Worm (Caenorhabditis elegans) whole organism, L2 larva: ENCODE results near the gene ari-2.

Source experiments
- ceh-16 ChIP-seq: fragments of 150-350 bp; optimal IDR thresholded peaks from 2 replicates; lab custom pipeline; 2014; ENCODE audit warnings: missing biosample characterization, missing genetic modification characterization
- ceh-82 ChIP-seq: fragments of 150-350 bp; optimal IDR thresholded peaks from 2 replicates; lab custom pipeline; 2014; ENCODE audit warnings: missing biosample characterization, missing genetic modification characterization
- elt-3 ChIP-seq: sonication (generic microtip); optimal IDR thresholded peaks from 2 replicates; lab custom pipeline; 2017; ENCODE audit warnings: missing biosample characterization, missing genetic modification characterization
- lin-39 ChIP-seq: fragments of 150-350 bp; optimal IDR thresholded peaks from 2 replicates; lab custom pipeline; 2014; ENCODE audit warnings: missing biosample characterization, missing genetic modification reagents, missing genetic modification characterization
- lsy-2 ChIP-seq, 2 experiments: fragments of 150-350 bp in 1 of 2; sonication (generic microtip) in 1 of 2; optimal IDR thresholded peaks; 2 replicates each; lab custom pipeline; 2014 to 2017; ENCODE audit warnings: missing biosample characterization in 2 of 2, missing genetic modification characterization in 2 of 2
- unc-55 ChIP-seq: fragments of 150-350 bp; sonication (generic microtip); optimal IDR thresholded peaks from 3 replicates; lab custom pipeline; 2014; ENCODE audit warnings: missing biosample characterization, missing genetic modification reagents, missing genetic modification characterization
- unc-62 ChIP-seq: fragments of 150-350 bp; optimal IDR thresholded peaks from 2 replicates; lab custom pipeline; 2014; ENCODE audit warnings: missing biosample characterization, missing genetic modification reagents, missing genetic modification characterization

- TF ChIP-seq unc-55 (GFP tag; lab: Kevin White, UChicago) (peak; percentile 87), unc-62 (GFP tag; lab: Kevin White, UChicago) (no peak), lin-39 (no peak), elt-3 (tag; lab: Kevin White, UChicago) (no peak), ceh-16 (no peak), lsy-2 (tag; optimal IDR thresholded peaks at IDR 0.05; lab: Kevin White, UChicago) (peak in 1 of 2 experiments; percentile 56), ceh-82 (tag; lab: Kevin White, UChicago) (no peak)
These were observed 2.1 kb upstream of the ari-2 start for ce11 chrIV:5548843-5549242.
